Fruit fly (Drosophila melanogaster): ENCODE results near the gene Spindly.

dm6 chr2L:3519551-3519950 is 10.6 kb downstream of the Spindly start, which contains the start of the genes CG3213 and CG8851:
- TF ChIP-seq Clk (GFP tag; optimal IDR thresholded peaks at IDR 0.05): no peak
- no peak for TF ChIP-seq cic (GFP tag; optimal IDR thresholded peaks at IDR 0.05)
- TF ChIP-seq kay (GFP tag; ENCODE audit: borderline replicate concordance): no peak
- no peak for TF ChIP-seq pad (GFP tag; optimal IDR thresholded peaks at IDR 0.05)
- no peak for TF ChIP-seq CG7045 (GFP tag; optimal IDR thresholded peaks at IDR 0.05)
- no peak for TF ChIP-seq CG14711 (tag; optimal IDR thresholded peaks at IDR 0.05)
- no peak for TF ChIP-seq cnc (optimal IDR thresholded peaks at IDR 0.05)
- no peak for TF ChIP-seq bab1 (GFP tag; optimal IDR thresholded peaks at IDR 0.05)
